Worm (Caenorhabditis elegans): Measurements from ENCODE around the gene C29F7.10.

DNA sequence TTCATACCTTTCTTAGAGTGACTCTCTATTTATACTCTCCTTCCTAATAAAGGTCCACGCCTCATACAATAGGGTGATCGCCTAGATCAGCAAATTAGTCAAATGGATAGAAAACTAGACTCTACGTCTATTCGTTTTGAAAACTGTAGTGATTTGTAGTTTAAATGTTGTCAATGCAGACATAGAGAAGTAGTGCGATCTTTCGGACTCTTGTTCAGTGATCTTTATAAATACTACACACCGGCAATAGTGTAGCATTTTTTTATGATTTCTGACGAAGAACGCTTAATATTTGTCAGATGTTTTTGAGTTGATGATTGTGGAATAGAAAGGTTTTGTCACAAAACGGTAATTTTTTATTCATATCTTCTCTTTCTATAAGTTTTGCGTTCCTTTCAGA lies 20.0 kb downstream of the C29F7.10 start:
- TF ChIP-seq snpc-4 (GFP tag; optimal IDR thresholded peaks at IDR 0.05) (no peak), snpc-4 (tag; optimal IDR thresholded peaks at IDR 0.05) (no peak), pha-4 (tag; optimal IDR thresholded peaks at IDR 0.05) (no peak), hsf-1 (GFP tag; IDR thresholded peaks at IDR 0.05) (no peak), dpff-1 (tag; optimal IDR thresholded peaks at IDR 0.05) (no peak), F57A8.1 (GFP tag; optimal IDR thresholded peaks at IDR 0.05) (no peak), hlh-12 (tag; optimal IDR thresholded peaks at IDR 0.05) (no peak)

All from whole organism, young adult.